Worm (Caenorhabditis elegans) whole organism, midembryonic: ENCODE data around the gene C25E10.16.

Experiments used
- T22C8.4 ChIP-seq: fragments of 200-800 bp; sonication (Bioruptor generic); IDR thresholded peaks from 2 replicates; pipeline ENCODE4 v1.3.6; 2022; ENCODE audit warnings: missing genetic modification characterization, missing compliant biosample characterization
- cog-1 ChIP-seq: sonication (generic microtip); optimal IDR thresholded peaks from 2 replicates; lab custom pipeline; 2016; ENCODE audit warnings: missing genetic modification characterization, missing compliant biosample characterization
- flt-1 ChIP-seq: fragments of 200-800 bp; sonication (Bioruptor generic); IDR thresholded peaks from 2 replicates; pipeline ENCODE4 v1.3.6; 2022; ENCODE audit warnings: missing genetic modification characterization, missing compliant biosample characterization
- klf-2 ChIP-seq: fragments of 200-800 bp; sonication (Bioruptor generic); conservative IDR thresholded peaks from 2 replicates; pipeline ENCODE4 v1.3.6; 2022; ENCODE audit warnings: missing genetic modification reagents, missing genetic modification characterization, missing compliant biosample characterization
- med-1 ChIP-seq: sonication (generic microtip); optimal IDR thresholded peaks from 2 replicates; lab custom pipeline; 2017; ENCODE audit warnings: missing genetic modification characterization, mild to moderate bottlenecking, missing compliant biosample characterization, antibody characterized with exemption, missing genetic modification reagents; ENCODE audit not compliant: insufficient read depth
- ref-1 ChIP-seq: fragments of 200-800 bp; sonication (Bioruptor generic); conservative IDR thresholded peaks from 2 replicates; pipeline ENCODE4 v1.3.6; 2022; ENCODE audit warnings: missing genetic modification reagents, missing genetic modification characterization, missing compliant biosample characterization
- tab-1 ChIP-seq: fragments of 200-800 bp; sonication (Bioruptor generic); IDR thresholded peaks from 2 replicates; pipeline ENCODE4 v1.3.6; 2022; ENCODE audit warnings: missing genetic modification characterization, missing compliant biosample characterization
- ztf-23 ChIP-seq: fragments of 200-800 bp; sonication (Bioruptor generic); IDR thresholded peaks from 2 replicates; pipeline ENCODE4 v1.3.6; 2022; ENCODE audit warnings: missing genetic modification reagents, missing genetic modification characterization, missing compliant biosample characterization
- ztf-29 ChIP-seq: fragments of 200-800 bp; sonication (Bioruptor generic); IDR thresholded peaks from 2 replicates; pipeline ENCODE4 v1.3.6; 2022; ENCODE audit warnings: missing genetic modification reagents, missing genetic modification characterization, missing compliant biosample characterization

The C25E10.16 gene

DNA sequence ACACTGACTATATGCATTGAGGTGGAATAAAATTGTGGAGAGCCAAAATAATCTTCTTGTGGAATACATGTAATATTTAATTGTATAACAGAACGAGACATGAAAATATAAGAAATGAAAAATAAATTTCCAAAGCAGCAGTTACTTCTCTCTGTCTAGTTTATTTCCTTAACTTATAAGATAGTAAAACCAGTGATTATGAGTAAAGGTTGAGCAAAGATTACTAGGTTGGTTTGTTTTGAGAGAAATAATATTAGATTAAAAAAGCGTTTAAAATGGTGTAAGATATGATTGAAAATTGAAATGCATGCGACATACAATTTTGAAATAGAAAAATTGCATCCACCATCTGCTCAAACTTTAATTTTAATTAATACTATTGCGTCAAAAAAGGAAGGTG is 45.6 kb downstream of the C25E10.16 start, which contains the start of gene srh-201:
Gene srh-201, minus strand, starts transcription at position 101 of the 400 bp plus-strand sequence.
- TF ChIP-seq tab-1 (GFP tag; lab: Robert Waterston, UW), result no peak
- no peak for TF ChIP-seq cog-1 (tag; lab: Kevin White, UChicago)
- no peak for TF ChIP-seq flt-1 (GFP tag; lab: Robert Waterston, UW)
- TF ChIP-seq ztf-29 (GFP tag; lab: Robert Waterston, UW), result no peak
- TF ChIP-seq klf-2 (GFP tag; lab: Robert Waterston, UW), result no peak
- TF ChIP-seq ref-1 (GFP tag; lab: Robert Waterston, UW), result no peak
- TF ChIP-seq med-1 (GFP tag; lab: Kevin White, UChicago), result no peak
- no peak for TF ChIP-seq ztf-23
- no peak for TF ChIP-seq T22C8.4 (GFP tag; lab: Robert Waterston, UW)

DNA sequence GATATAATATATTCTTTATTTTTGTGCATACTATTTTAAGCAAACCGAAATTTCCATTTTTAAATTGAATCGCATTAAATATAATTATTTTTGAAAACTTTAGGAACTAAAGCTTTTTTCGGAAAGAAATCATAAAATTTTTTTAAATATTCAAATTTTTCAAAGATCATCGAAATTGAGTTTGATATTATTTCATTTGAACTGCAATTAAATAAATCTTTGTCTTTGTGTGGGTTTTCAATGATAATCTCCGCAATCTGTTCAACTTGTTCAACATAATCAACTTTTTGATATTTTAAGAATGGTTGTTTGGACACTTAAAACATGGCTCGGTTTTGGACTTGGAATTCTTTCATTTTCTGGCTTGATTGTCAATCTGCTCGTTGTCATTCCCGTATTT is 50.2 kb downstream of the C25E10.16 start, which contains the start of gene srx-2:
Gene srx-2, plus strand, starts transcription at position 301 of the 400 bp plus-strand sequence.
- TF ChIP-seq ztf-29 (GFP tag; lab: Robert Waterston, UW) (no peak), klf-2 (GFP tag; lab: Robert Waterston, UW) (no peak), cog-1 (tag; lab: Kevin White, UChicago) (no peak), med-1 (GFP tag; lab: Kevin White, UChicago) (no peak), flt-1 (GFP tag; lab: Robert Waterston, UW) (no peak), T22C8.4 (GFP tag; lab: Robert Waterston, UW) (no peak), tab-1 (GFP tag; lab: Robert Waterston, UW) (no peak), ztf-23 (no peak), ref-1 (GFP tag; lab: Robert Waterston, UW) (no peak)
